Worm (Caenorhabditis elegans) whole organism, L4/young adult: ENCODE measurements around the gene ZK105.6.

Experiments
- W03F9.2 ChIP-seq: fragments of 150-350 bp; optimal IDR thresholded peaks from 2 replicates; lab custom pipeline; 2014; ENCODE audit warnings: missing biosample characterization, missing genetic modification characterization
- dao-5 ChIP-seq: sonication (generic microtip); optimal IDR thresholded peaks from 2 replicates; lab custom pipeline; 2016; ENCODE audit warnings: missing genotype, missing genetic modification characterization, moderate library complexity, missing compliant biosample characterization
- him-1 ChIP-seq: sonication (generic microtip); optimal IDR thresholded peaks from 2 replicates; lab custom pipeline; 2016; ENCODE audit warnings: missing genotype, missing genetic modification reagents, missing genetic modification characterization, missing compliant biosample characterization

DNA sequence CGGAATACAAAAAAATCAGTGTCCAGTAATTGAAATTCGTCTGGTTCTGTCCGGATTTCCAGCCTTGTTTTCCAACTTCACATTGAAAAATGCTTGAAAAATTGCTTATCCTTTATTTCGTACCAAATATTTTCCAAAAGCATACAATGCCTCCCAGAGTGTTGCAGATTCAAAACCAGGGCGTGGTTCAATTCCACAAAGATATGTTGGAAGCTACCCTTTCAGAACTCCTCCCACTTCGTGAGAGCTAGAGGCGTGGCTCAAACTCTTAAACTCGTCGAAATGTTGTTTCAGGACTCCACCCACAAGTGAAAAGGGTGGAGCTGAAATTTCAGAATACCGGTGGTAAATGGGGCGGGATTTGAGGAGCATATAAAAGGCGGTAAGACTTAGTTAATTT lies 48.0 kb downstream of the ZK105.6 start, which contains the start of gene C12D5.3:
- TF ChIP-seq him-1 (tag; lab: Kevin White, UChicago) (no peak), W03F9.2 (no peak), dao-5 (tag; lab: Kevin White, UChicago) (no peak)
